Worm (Caenorhabditis elegans) whole organism, L4 larva: ENCODE measurements around the gene F47E1.2.

Experiments
- F37D6.2 ChIP-seq: sonication (generic microtip); optimal IDR thresholded peaks from 2 replicates; lab custom pipeline; 2016; ENCODE audit warnings: mild to moderate bottlenecking, missing genetic modification characterization, missing compliant biosample characterization
- F44E2.7 ChIP-seq: fragments of 200-800 bp; sonication (Bioruptor generic); IDR thresholded peaks from 2 replicates; pipeline ENCODE4 v2.1.2; 2022; ENCODE audit warnings: missing genetic modification characterization, missing compliant biosample characterization
- Y48G9A.11 ChIP-seq: fragments of 200-800 bp; sonication (Bioruptor generic); IDR thresholded peaks from 2 replicates; pipeline ENCODE4 v1.3.6; 2022; ENCODE audit warnings: missing genetic modification reagents, missing genetic modification characterization, missing compliant biosample characterization
- aha-1 ChIP-seq: fragments of 150-350 bp; peaks from one replicate; lab custom pipeline; 2014; ENCODE audit warnings: missing biosample characterization, missing genetic modification characterization
- ama-1 ChIP-seq: fragments of 150-350 bp; optimal IDR thresholded peaks from 2 replicates; lab custom pipeline; 2014; ENCODE audit warnings: inconsistent platforms, mixed read lengths
- arid-1 ChIP-seq: fragments of 200-800 bp; sonication (Bioruptor generic); conservative IDR thresholded peaks from 2 replicates; pipeline ENCODE4 v1.3.6; 2022; ENCODE audit warnings: missing genetic modification reagents, missing genetic modification characterization, missing compliant biosample characterization
- ceh-20 ChIP-seq: fragments of 200-800 bp; sonication (Bioruptor generic); IDR thresholded peaks from 2 replicates; pipeline ENCODE4 v1.3.6; 2022; ENCODE audit warnings: missing genetic modification reagents, missing genetic modification characterization, missing compliant biosample characterization
- ceh-28 ChIP-seq: fragments of 150-350 bp; optimal IDR thresholded peaks from 2 replicates; lab custom pipeline; 2014; ENCODE audit warnings: missing biosample characterization, missing genetic modification reagents, missing genetic modification characterization
- ctbp-1 ChIP-seq: fragments of 200-800 bp; sonication (Bioruptor generic); IDR thresholded peaks from 2 replicates; pipeline ENCODE4 v1.3.6; 2022; ENCODE audit warnings: missing genetic modification reagents, missing genetic modification characterization, missing compliant biosample characterization
- daf-12 ChIP-seq: fragments of 150-350 bp; optimal IDR thresholded peaks from 2 replicates; lab custom pipeline; 2014; ENCODE audit warnings: missing biosample characterization, missing genetic modification reagents, missing genetic modification characterization
- daf-16 ChIP-seq, 3 experiments: sonication (generic microtip); optimal IDR thresholded peaks; 2 replicates each; lab custom pipeline; 2016 to 2017; ENCODE audit warnings: missing genetic modification characterization in 3 of 3, missing genetic modification reagents in 3 of 3, mild to moderate bottlenecking in 2 of 3, missing compliant biosample characterization in 2 of 3, missing biosample characterization in 1 of 3, moderate library complexity in 1 of 3
- daf-19 ChIP-seq: fragments of 200-800 bp; sonication (Bioruptor generic); conservative IDR thresholded peaks from 2 replicates; pipeline ENCODE4 v1.3.6; 2022; ENCODE audit warnings: missing genetic modification characterization, missing compliant biosample characterization
- dmd-6 ChIP-seq: fragments of 200-800 bp; sonication (Bioruptor generic); IDR thresholded peaks from 2 replicates; pipeline ENCODE4 v1.3.6; 2022; ENCODE audit warnings: missing genetic modification reagents, missing genetic modification characterization, missing compliant biosample characterization
- duxl-1 ChIP-seq: sonication (generic microtip); optimal IDR thresholded peaks from 2 replicates; lab custom pipeline; 2016; ENCODE audit warnings: mild to moderate bottlenecking, missing genetic modification characterization, moderate library complexity, missing compliant biosample characterization; ENCODE audit not compliant: poor library complexity
- dve-1 ChIP-seq: sonication (generic microtip); optimal IDR thresholded peaks from 2 replicates; lab custom pipeline; 2017; ENCODE audit warnings: antibody characterized with exemption, mild to moderate bottlenecking, missing genetic modification characterization, missing compliant biosample characterization; ENCODE audit not compliant: insufficient read depth
- fos-1 ChIP-seq: fragments of 150-350 bp; optimal IDR thresholded peaks from 2 replicates; lab custom pipeline; 2014; ENCODE audit warnings: missing biosample characterization, missing genetic modification characterization
- gei-8 ChIP-seq: fragments of 200-800 bp; sonication (Bioruptor generic); optimal IDR thresholded peaks from 2 replicates; lab custom pipeline; 2018; ENCODE audit warnings: mild to moderate bottlenecking, missing genetic modification characterization, missing compliant biosample characterization
- hlh-11 ChIP-seq: fragments of 200-800 bp; sonication (Bioruptor generic); optimal IDR thresholded peaks from 2 replicates; lab custom pipeline; 2018; ENCODE audit warnings: mild to moderate bottlenecking, missing genetic modification characterization, missing compliant biosample characterization
- hlh-30 ChIP-seq: sonication (generic microtip); optimal IDR thresholded peaks from 2 replicates; lab custom pipeline; 2017; ENCODE audit warnings: antibody characterized with exemption, mild to moderate bottlenecking, missing genetic modification characterization, missing compliant biosample characterization; ENCODE audit not compliant: insufficient read depth
- lin-13 ChIP-seq: fragments of 150-350 bp; optimal IDR thresholded peaks from 2 replicates; lab custom pipeline; 2014; ENCODE audit warnings: missing biosample characterization, missing genetic modification reagents, missing genetic modification characterization
- lin-15B ChIP-seq: fragments of 150-350 bp; sonication (generic microtip); optimal IDR thresholded peaks from 3 replicates; lab custom pipeline; 2014; ENCODE audit warnings: missing biosample characterization, missing genetic modification characterization
- lin-29 ChIP-seq: fragments of 200-800 bp; sonication (Bioruptor generic); IDR thresholded peaks from 2 replicates; pipeline ENCODE4 v1.3.6; 2022; ENCODE audit warnings: missing genetic modification reagents, missing genetic modification characterization, missing compliant biosample characterization
- lir-3 ChIP-seq: sonication (generic microtip); optimal IDR thresholded peaks from 2 replicates; lab custom pipeline; 2016; ENCODE audit warnings: mild to moderate bottlenecking, missing genetic modification characterization, missing compliant biosample characterization
- mdl-1 ChIP-seq, 2 experiments: fragments of 150-350 bp in 1 of 2; sonication (generic microtip) in 1 of 2; optimal IDR thresholded peaks; 2 replicates each; lab custom pipeline; 2014 to 2017; ENCODE audit warnings: missing biosample characterization in 2 of 2, missing genetic modification characterization in 2 of 2
- mdt-29 ChIP-seq: fragments of 200-800 bp; sonication (Bioruptor generic); IDR thresholded peaks from 2 replicates; pipeline ENCODE4 v1.3.6; 2022; ENCODE audit warnings: missing genetic modification reagents, missing genetic modification characterization, missing compliant biosample characterization
- mep-1 ChIP-seq: fragments of 150-350 bp; sonication (generic microtip); optimal IDR thresholded peaks from 3 replicates; lab custom pipeline; 2014; ENCODE audit warnings: missing biosample characterization, missing genetic modification characterization
- mes-2 ChIP-seq: sonication (generic microtip); optimal IDR thresholded peaks from 2 replicates; lab custom pipeline; 2016; ENCODE audit warnings: missing genotype, mild to moderate bottlenecking, missing genetic modification characterization, missing compliant biosample characterization; ENCODE audit not compliant: poor library complexity, severe bottlenecking
- mxl-2 ChIP-seq: fragments of 200-800 bp; sonication (Bioruptor generic); conservative IDR thresholded peaks from 2 replicates; pipeline ENCODE4 v1.3.6; 2022; ENCODE audit warnings: missing genetic modification reagents, missing genetic modification characterization, missing compliant biosample characterization
- nhr-11 ChIP-seq: fragments of 150-350 bp; optimal IDR thresholded peaks from 2 replicates; lab custom pipeline; 2014; ENCODE audit warnings: missing biosample characterization, missing genetic modification characterization
- nhr-28 ChIP-seq: fragments of 150-350 bp; optimal IDR thresholded peaks from 2 replicates; lab custom pipeline; 2014; ENCODE audit warnings: missing biosample characterization, missing genetic modification characterization
- nhr-48 ChIP-seq: sonication (generic microtip); optimal IDR thresholded peaks from 2 replicates; lab custom pipeline; 2016; ENCODE audit warnings: mild to moderate bottlenecking, missing genetic modification characterization, missing compliant biosample characterization
- nhr-6 ChIP-seq: fragments of 150-350 bp; optimal IDR thresholded peaks from 2 replicates; lab custom pipeline; 2014; ENCODE audit warnings: missing biosample characterization, missing genetic modification characterization
- nhr-76 ChIP-seq: fragments of 150-350 bp; optimal IDR thresholded peaks from 2 replicates; lab custom pipeline; 2014; ENCODE audit warnings: missing biosample characterization, missing genetic modification characterization
- pha-4 ChIP-seq, 2 experiments: fragments of 150-350 bp in 1 of 2; fragments of 200-800 bp in 1 of 2; sonication (Bioruptor generic) in 1 of 2; IDR thresholded peaks in 1 of 2; optimal IDR thresholded peaks in 1 of 2; 2 replicates each; pipeline versions ENCODE4 v1.3.6 to Lab custom; 2014 to 2022; ENCODE audit warnings: missing genetic modification characterization in 2 of 2, missing genetic modification reagents in 2 of 2, missing biosample characterization in 1 of 2, missing compliant biosample characterization in 1 of 2
- php-3 ChIP-seq: fragments of 200-800 bp; sonication (Bioruptor generic); IDR thresholded peaks from 2 replicates; pipeline ENCODE4 v1.3.6; 2022; ENCODE audit warnings: missing genetic modification reagents, missing genetic modification characterization, missing compliant biosample characterization
- pqm-1 ChIP-seq: sonication (generic microtip); optimal IDR thresholded peaks from 2 replicates; lab custom pipeline; 2017; ENCODE audit warnings: missing biosample characterization, missing genetic modification characterization
- rbr-2 ChIP-seq: sonication (generic microtip); optimal IDR thresholded peaks from 2 replicates; lab custom pipeline; 2016; ENCODE audit warnings: missing genotype, missing genetic modification characterization, missing compliant biosample characterization
- sdz-12 ChIP-seq: fragments of 200-800 bp; sonication (Bioruptor generic); optimal IDR thresholded peaks from 2 replicates; lab custom pipeline; 2018; ENCODE audit warnings: mild to moderate bottlenecking, missing genetic modification characterization, missing compliant biosample characterization
- skn-1 ChIP-seq: fragments of 150-350 bp; optimal IDR thresholded peaks from 2 replicates; lab custom pipeline; 2014; ENCODE audit warnings: missing biosample characterization, missing genetic modification characterization
- spr-3 ChIP-seq: fragments of 200-800 bp; sonication (Bioruptor generic); optimal IDR thresholded peaks from 2 replicates; lab custom pipeline; 2018; ENCODE audit warnings: mild to moderate bottlenecking, missing genetic modification characterization, missing compliant biosample characterization
- unc-39 ChIP-seq: sonication (generic microtip); optimal IDR thresholded peaks from 2 replicates; lab custom pipeline; 2017; ENCODE audit warnings: missing biosample characterization, missing genetic modification characterization
- unc-62 ChIP-seq, 3 experiments: fragments of 150-350 bp in 1 of 3; sonication (generic microtip); optimal IDR thresholded peaks in 2 of 3; peaks in 1 of 3; 1 replicate in 1 of 3; 2 replicates in 2 of 3; lab custom pipeline; 2014 to 2017; ENCODE audit warnings: missing biosample characterization in 3 of 3, missing genetic modification characterization in 3 of 3, missing genetic modification reagents in 3 of 3, missing genotype in 1 of 3
- vab-7 ChIP-seq: fragments of 200-800 bp; sonication (Bioruptor generic); IDR thresholded peaks from 2 replicates; pipeline ENCODE4 v1.3.6; 2022; ENCODE audit warnings: missing genetic modification reagents, missing genetic modification characterization, missing compliant biosample characterization
- zag-1 ChIP-seq: fragments of 150-350 bp; optimal IDR thresholded peaks from 2 replicates; lab custom pipeline; 2014; ENCODE audit warnings: missing biosample characterization, missing genetic modification characterization
- zfp-2 ChIP-seq: sonication (generic microtip); optimal IDR thresholded peaks from 2 replicates; lab custom pipeline; 2016; ENCODE audit warnings: mild to moderate bottlenecking, missing genetic modification characterization, missing compliant biosample characterization
- zfp-3 ChIP-seq: fragments of 200-800 bp; sonication (Bioruptor generic); conservative IDR thresholded peaks from 2 replicates; pipeline ENCODE4 v1.3.6; 2022; ENCODE audit warnings: missing genetic modification reagents, missing genetic modification characterization, missing compliant biosample characterization
- zip-2 ChIP-seq: fragments of 150-350 bp; optimal IDR thresholded peaks from 2 replicates; lab custom pipeline; 2014; ENCODE audit warnings: missing biosample characterization, missing genetic modification characterization
- ztf-7 ChIP-seq: fragments of 150-350 bp; optimal IDR thresholded peaks from 2 replicates; lab custom pipeline; 2014; ENCODE audit warnings: missing biosample characterization, missing genetic modification characterization

F47E1.2 gene

DNA sequence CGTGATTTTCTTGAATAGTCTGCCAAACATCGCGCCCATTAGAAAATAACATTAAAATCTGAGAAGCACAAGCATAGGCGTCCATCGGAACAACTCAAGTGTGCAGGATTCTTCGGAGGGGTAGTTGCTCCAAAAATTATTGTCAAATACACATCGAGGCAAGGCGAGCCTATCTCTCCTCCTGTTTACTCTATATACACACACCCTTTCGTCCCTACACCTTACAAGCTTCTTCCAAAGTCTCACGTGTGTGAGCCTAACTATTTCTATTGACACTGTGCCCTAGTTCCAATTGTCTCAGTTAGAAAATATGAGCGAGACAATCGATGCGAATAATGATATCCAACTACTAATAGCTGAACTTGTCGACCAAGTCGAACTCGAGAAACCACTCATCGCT is 34.4 kb downstream of the F47E1.2 start:
- TF ChIP-seq Y48G9A.11 (GFP tag; lab: Robert Waterston, UW): no peak
- TF ChIP-seq lir-3 (tag; lab: Kevin White, UChicago): no peak
- no peak for TF ChIP-seq pha-4 (GFP tag; IDR thresholded peaks at IDR 0.05; lab: Robert Waterston, UW)
- peak; percentile 67 for TF ChIP-seq pha-4 (tag; optimal IDR thresholded peaks at IDR 0.05; lab: Kevin White, UChicago)
- no peak for TF ChIP-seq nhr-6
- TF ChIP-seq F37D6.2 (tag; lab: Kevin White, UChicago): no peak

DNA sequence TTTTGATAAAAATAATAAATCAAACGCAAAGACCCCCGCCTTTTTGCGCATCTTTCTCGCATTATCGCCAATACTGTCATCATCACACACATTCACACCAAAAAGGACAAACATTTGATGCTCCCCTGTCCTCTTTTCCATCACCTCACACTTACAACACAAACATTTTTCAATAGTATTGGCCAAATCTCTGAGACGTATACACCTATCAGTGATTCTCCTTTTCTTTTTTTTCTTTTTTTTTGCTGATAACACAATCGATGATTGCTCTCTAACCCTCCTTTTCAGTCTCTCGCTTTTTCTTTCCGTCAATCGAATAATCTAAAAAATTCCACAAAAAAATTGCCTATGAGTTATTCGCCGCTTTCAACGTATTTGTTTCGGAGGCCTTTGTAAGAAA is 39.4 kb downstream of the F47E1.2 start:
- TF ChIP-seq skn-1 (no peak), nhr-48 (no peak), zfp-3 (GFP tag; lab: Robert Waterston, UW) (no peak), zip-2 (tag; lab: Kevin White, UChicago) (no peak), mxl-2 (no peak), lin-29 (GFP tag; lab: Robert Waterston, UW) (no peak), aha-1 (no peak), php-3 (GFP tag; lab: Robert Waterston, UW) (0 out of 2 replicates have a peak, but pooled peaks have one; percentile 38), pha-4 (GFP tag; IDR thresholded peaks at IDR 0.05; lab: Robert Waterston, UW) (no peak), pha-4 (tag; optimal IDR thresholded peaks at IDR 0.05; lab: Kevin White, UChicago) (no peak), nhr-11 (no peak), ceh-28 (tag; lab: Kevin White, UChicago) (no peak), unc-62 (GFP tag; optimal IDR thresholded peaks at IDR 0.05 in 1 of 2; lab: Kevin White, UChicago) (no peak), unc-62 (tag; optimal IDR thresholded peaks at IDR 0.05; lab: Kevin White, UChicago) (no peak), hlh-11 (tag; lab: Kevin White, UChicago) (peak; percentile 60), dve-1 (tag; lab: Kevin White, UChicago) (peak; percentile 58), vab-7 (GFP tag; lab: Robert Waterston, UW) (no peak), nhr-76 (tag; lab: Kevin White, UChicago) (no peak), ctbp-1 (GFP tag; lab: Robert Waterston, UW) (no peak), ceh-20 (GFP tag; lab: Robert Waterston, UW) (0 out of 2 replicates have a peak, but pooled peaks have one; percentile 37), daf-16 (GFP tag; optimal IDR thresholded peaks at IDR 0.05; lab: Kevin White, UChicago) (no peak), daf-16 (tag; optimal IDR thresholded peaks at IDR 0.05; lab: Kevin White, UChicago) (peak; percentile 80), pqm-1 (peak; percentile 85), arid-1 (GFP tag; lab: Robert Waterston, UW) (no peak), sdz-12 (GFP tag; lab: Kevin White, UChicago) (no peak), rbr-2 (no peak), nhr-6 (peak; percentile 12), unc-39 (tag; lab: Kevin White, UChicago) (no peak), daf-19 (no peak), gei-8 (GFP tag; lab: Kevin White, UChicago) (no peak), nhr-28 (tag; lab: Kevin White, UChicago) (peak; percentile 51), lin-15B (tag; lab: Kevin White, UChicago) (no peak), dmd-6 (GFP tag; lab: Robert Waterston, UW) (peak; percentile 56), duxl-1 (tag; lab: Kevin White, UChicago) (no peak), zag-1 (tag; lab: Kevin White, UChicago) (no peak), zfp-2 (tag; lab: Kevin White, UChicago) (no peak), mes-2 (tag; lab: Kevin White, UChicago) (peak; percentile 10), mdl-1 (tag; optimal IDR thresholded peaks at IDR 0.05; lab: Kevin White, UChicago) (no peak), daf-12 (tag; lab: Kevin White, UChicago) (no peak), lir-3 (tag; lab: Kevin White, UChicago) (no peak), spr-3 (GFP tag; lab: Kevin White, UChicago) (no peak), ama-1 (no peak), lin-13 (GFP tag; lab: Kevin White, UChicago) (no peak), fos-1 (tag; lab: Kevin White, UChicago) (no peak), mdt-29 (GFP tag; lab: Robert Waterston, UW) (no peak), mep-1 (no peak), ztf-7 (tag; lab: Kevin White, UChicago) (no peak), F44E2.7 (GFP tag; lab: Robert Waterston, UW) (no peak), hlh-30 (tag; lab: Kevin White, UChicago) (no peak)
